Fruit fly (Drosophila melanogaster): Measurements from ENCODE around the gene CG43059.
A peak's percentile ranks its signal among the peaks of the same experiment; 100 is the strongest.

- TF ChIP-seq CG9948 (tag; optimal IDR thresholded peaks at IDR 0.05), result no peak
- no peak for TF ChIP-seq CG17806 (tag; optimal IDR thresholded peaks at IDR 0.05)
- TF ChIP-seq CG4496 (GFP tag; IDR thresholded peaks at IDR 0.05), result peak; percentile 57; the same call in 1 of the 3 replicates
- TF ChIP-seq CG8159 (tag; optimal IDR thresholded peaks at IDR 0.05), result no peak
- no peak for TF ChIP-seq Pif1A (GFP tag; optimal IDR thresholded peaks at IDR 0.05)
- TF ChIP-seq CG15710 (tag; optimal IDR thresholded peaks at IDR 0.05), result no peak
- TF ChIP-seq EcR (GFP tag; optimal IDR thresholded peaks at IDR 0.05), result no peak
- no peak; the same call in 1 of the 2 replicates for TF ChIP-seq CG12605 (GFP tag; IDR thresholded peaks at IDR 0.05)
- no peak for TF ChIP-seq D1 (tag; optimal IDR thresholded peaks at IDR 0.05)
Measured at dm6 chr3L:8286397-8286796, 32.4 kb downstream of the CG43059 start.

All from whole organism, pupa.